Fruit fly (Drosophila melanogaster): Measurements from ENCODE around the gene Rox8.
A peak's percentile ranks its signal among the peaks of the same experiment; 100 is the strongest.

Gene Rox8

DNA sequence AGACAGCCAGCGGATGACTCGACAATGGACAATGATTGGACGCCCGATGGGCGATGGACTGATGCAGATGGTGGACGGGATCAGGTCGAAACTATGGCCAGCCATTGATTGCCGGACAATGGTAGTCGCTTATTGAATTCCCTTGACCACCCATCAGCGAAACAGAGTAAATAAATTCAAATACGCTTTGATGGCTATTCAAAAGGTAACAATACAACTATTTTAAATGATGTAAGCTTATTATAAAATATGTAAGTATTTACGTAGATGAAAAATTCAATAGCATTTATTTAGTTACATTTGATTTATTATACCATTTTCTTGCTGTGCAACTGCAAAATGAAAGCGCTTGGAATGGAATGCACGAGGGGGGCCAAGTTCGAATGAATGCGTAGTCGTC lies 33.5 kb downstream of the Rox8 start:
- TF ChIP-seq CG17802 (tag; optimal IDR thresholded peaks at IDR 0.05) (no peak), sd (tag; optimal IDR thresholded peaks at IDR 0.05) (peak; percentile 40), H15 (GFP tag; IDR thresholded peaks at IDR 0.05) (no peak), ttk (GFP tag; IDR thresholded peaks at IDR 0.05) (no peak), sens (GFP tag) (peak; percentile 30), CG7357 (GFP tag; IDR thresholded peaks at IDR 0.05) (0 out of 3 replicates have a peak, but pooled peaks have one; percentile 24), Awh (GFP tag; IDR thresholded peaks at IDR 0.05) (peak; percentile 64), Sox102F (GFP tag; optimal IDR thresholded peaks at IDR 0.05) (peak; percentile 35), Mrtf (GFP tag; IDR thresholded peaks at IDR 0.05) (no peak), Rfx (GFP tag; IDR thresholded peaks at IDR 0.05) (no peak), CG17361 (GFP tag; IDR thresholded peaks at IDR 0.05) (no peak)

- TF ChIP-seq sr (GFP tag; IDR thresholded peaks at IDR 0.05) (0 out of 3 replicates have a peak, but pooled peaks have one; percentile 39), CG31365 (tag; optimal IDR thresholded peaks at IDR 0.05) (no peak), Bdp1 (GFP tag; optimal IDR thresholded peaks at IDR 0.05) (no peak), CG2129 (GFP tag; IDR thresholded peaks at IDR 0.05; ENCODE audit: partially characterized antibody) (no peak), mam (GFP tag; optimal IDR thresholded peaks at IDR 0.05) (no peak), CG10959 (GFP tag; IDR thresholded peaks at IDR 0.05) (no peak), sd (tag; optimal IDR thresholded peaks at IDR 0.05) (peak; percentile 89), CG1647 (GFP tag; optimal IDR thresholded peaks at IDR 0.05) (no peak), CG1832 (GFP tag; optimal IDR thresholded peaks at IDR 0.05) (no peak), CG2889 (GFP tag; IDR thresholded peaks at IDR 0.05) (no peak), TFAM (GFP tag; optimal IDR thresholded peaks at IDR 0.05) (no peak), twi (tag; optimal IDR thresholded peaks at IDR 0.05) (peak; percentile 92), prd (optimal IDR thresholded peaks at IDR 0.05) (no peak), prd (GFP tag; IDR thresholded peaks at IDR 0.05) (no peak), Camta (GFP tag; optimal IDR thresholded peaks at IDR 0.05) (no peak), NfI (GFP tag; optimal IDR thresholded peaks at IDR 0.05) (no peak), zen2 (GFP tag; IDR thresholded peaks at IDR 0.05; ENCODE audit: partially characterized antibody) (no peak), E2f1 (GFP tag; IDR thresholded peaks at IDR 0.05) (no peak), amos (GFP tag; IDR thresholded peaks at IDR 0.05; ENCODE audit: partially characterized antibody) (no peak), Pdp1 (GFP tag; optimal IDR thresholded peaks at IDR 0.05) (peak in 1 of 2 experiments; percentile 5), Xbp1 (GFP tag; optimal IDR thresholded peaks at IDR 0.05) (no peak), ham (GFP tag; IDR thresholded peaks at IDR 0.05) (no peak), Adf1 (GFP tag; IDR thresholded peaks at IDR 0.05) (no peak), Eip74EF (GFP tag; optimal IDR thresholded peaks at IDR 0.05) (no peak), Hr51 (GFP tag; optimal IDR thresholded peaks at IDR 0.05) (no peak), abd-A (tag; optimal IDR thresholded peaks at IDR 0.05) (peak; percentile 77), kah (GFP tag; optimal IDR thresholded peaks at IDR 0.05) (no peak), unpg (GFP tag; optimal IDR thresholded peaks at IDR 0.05) (no peak), cg (GFP tag; optimal IDR thresholded peaks at IDR 0.05) (no peak), Hr78 (GFP tag; optimal IDR thresholded peaks at IDR 0.05) (no peak), Nf-YB (GFP tag; optimal IDR thresholded peaks at IDR 0.05) (no peak), dysf (GFP tag; IDR thresholded peaks at IDR 0.05) (no peak), Sry-δ (GFP tag; optimal IDR thresholded peaks at IDR 0.05) (no peak), her (GFP tag; optimal IDR thresholded peaks at IDR 0.05) (no peak), MESR4 (GFP tag; optimal IDR thresholded peaks at IDR 0.05) (no peak), CG13287 (GFP tag; IDR thresholded peaks at IDR 0.05; ENCODE audit: partially characterized antibody) (no peak), CG3995 (GFP tag; optimal IDR thresholded peaks at IDR 0.05) (no peak), Max (GFP tag; optimal IDR thresholded peaks at IDR 0.05) (no peak), CG12769 (tag; optimal IDR thresholded peaks at IDR 0.05) (peak; percentile 68)
These were observed 35.9 kb downstream of the Rox8 start for dm6 chr3R:24012038-24012693.

Data from whole organism, embryonic.